Fruit fly (Drosophila melanogaster): Measurements from ENCODE around the gene Sec15.

DNA sequence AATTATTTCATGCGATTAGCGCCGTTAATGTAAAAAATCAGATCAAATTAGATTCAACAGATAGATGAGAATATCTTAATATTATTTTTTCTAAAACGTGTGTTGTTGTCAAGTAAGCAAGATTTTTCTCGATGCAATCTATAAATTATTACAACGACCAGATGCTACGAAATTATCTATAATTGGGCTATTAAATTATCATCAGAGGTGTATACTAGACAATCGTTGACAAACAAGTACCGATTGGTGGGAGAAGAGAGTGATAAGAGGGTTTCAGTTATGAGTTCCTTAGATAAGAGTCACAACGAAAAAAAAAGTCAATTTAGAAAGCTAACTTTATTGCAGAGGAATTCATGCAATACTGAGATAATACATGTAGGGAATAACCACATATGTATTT, 40.2 kb downstream of the Sec15 start:
- TF ChIP-seq rn (GFP tag; IDR thresholded peaks at IDR 0.05) (no peak), CG12605 (GFP tag; IDR thresholded peaks at IDR 0.05) (no peak), CG8159 (tag; optimal IDR thresholded peaks at IDR 0.05) (no peak), CG32121 (GFP tag; IDR thresholded peaks at IDR 0.05) (no peak), CG9948 (tag; optimal IDR thresholded peaks at IDR 0.05) (no peak), gl (tag; optimal IDR thresholded peaks at IDR 0.05) (no peak), Pif1A (GFP tag; optimal IDR thresholded peaks at IDR 0.05) (no peak), CG17806 (tag; optimal IDR thresholded peaks at IDR 0.05) (no peak), CG13204 (GFP tag; optimal IDR thresholded peaks at IDR 0.05) (no peak), CG34367 (tag; optimal IDR thresholded peaks at IDR 0.05) (no peak), Snoo (tag; optimal IDR thresholded peaks at IDR 0.05) (no peak), CG8301 (tag; optimal IDR thresholded peaks at IDR 0.05) (no peak)

All from whole organism, pupa.